Fruit fly (Drosophila melanogaster): ENCODE data around the gene Mob2.
A peak's percentile ranks its signal among the peaks of the same experiment; 100 is the strongest.

The Mob2 gene

dm6 chr3L:11555662-11556460 lies 6.2 kb downstream of the Mob2 start (continued):
- TF ChIP-seq shn (GFP tag; optimal IDR thresholded peaks at IDR 0.05) (peak; percentile 10), scrt (GFP tag; optimal IDR thresholded peaks at IDR 0.05) (peak; percentile 32), TFAM (GFP tag; optimal IDR thresholded peaks at IDR 0.05) (no peak), kah (GFP tag; optimal IDR thresholded peaks at IDR 0.05) (no peak), CG13624 (GFP tag; optimal IDR thresholded peaks at IDR 0.05) (peak; percentile 53), Dfd (GFP tag; optimal IDR thresholded peaks at IDR 0.05) (peak in 1 of 2 experiments; percentile 77), CG11085 (GFP tag; IDR thresholded peaks at IDR 0.05) (no peak), CG18476 (GFP tag; optimal IDR thresholded peaks at IDR 0.05) (peak; percentile 45), stc (GFP tag; IDR thresholded peaks at IDR 0.05) (peak; percentile 77; the same call in 1 of the 2 replicates), slou (GFP tag; optimal IDR thresholded peaks at IDR 0.05) (no peak), dpn (GFP tag; optimal IDR thresholded peaks at IDR 0.05) (peak; percentile 44 to 59), CG9609 (GFP tag; optimal IDR thresholded peaks at IDR 0.05) (no peak), CG3847 (GFP tag; IDR thresholded peaks at IDR 0.05) (peak; percentile 59; the same call in 1 of the 2 replicates), CG8478 (optimal IDR thresholded peaks at IDR 0.05) (no peak), bcd (GFP tag; optimal IDR thresholded peaks at IDR 0.05) (peak; percentile 58), CG7928 (GFP tag; optimal IDR thresholded peaks at IDR 0.05) (no peak), Optix (GFP tag; IDR thresholded peaks at IDR 0.05) (0 out of 3 replicates have a peak, but pooled peaks have one; percentile 40), ash1 (GFP tag; optimal IDR thresholded peaks at IDR 0.05) (no peak), CG32772 (GFP tag; IDR thresholded peaks at IDR 0.05) (peak; percentile 46; the same call in 1 of the 2 replicates), Doc2 (GFP tag; IDR thresholded peaks at IDR 0.05) (no peak), Tbp (GFP tag; optimal IDR thresholded peaks at IDR 0.05) (no peak), ems (GFP tag; optimal IDR thresholded peaks at IDR 0.05) (no peak), zen (tag; optimal IDR thresholded peaks at IDR 0.05) (peak; percentile 57), CG14860 (GFP tag; IDR thresholded peaks at IDR 0.05; ENCODE audit: partially characterized antibody) (no peak), Awh (GFP tag; IDR thresholded peaks at IDR 0.05) (no peak), CG8388 (GFP tag; optimal IDR thresholded peaks at IDR 0.05) (peak; percentile 76), CG15696 (tag; optimal IDR thresholded peaks at IDR 0.05) (peak; percentile 65), twi (tag; optimal IDR thresholded peaks at IDR 0.05) (peak; percentile 54), CkIIα-i1 (GFP tag; IDR thresholded peaks at IDR 0.05) (no peak), CG15514 (GFP tag; optimal IDR thresholded peaks at IDR 0.05) (peak; percentile 9), CG1603 (tag; optimal IDR thresholded peaks at IDR 0.05) (peak; percentile 50), CG11560 (tag; IDR thresholded peaks at IDR 0.05) (no peak), grn (GFP tag; optimal IDR thresholded peaks at IDR 0.05) (no peak), Nf-YA (GFP tag; IDR thresholded peaks at IDR 0.05) (no peak), CG33557 (GFP tag; optimal IDR thresholded peaks at IDR 0.05) (peak; percentile 69), fd64A (GFP tag; optimal IDR thresholded peaks at IDR 0.05) (peak; percentile 20), CG6765 (GFP tag; optimal IDR thresholded peaks at IDR 0.05) (peak; percentile 59), CG12219 (GFP tag; optimal IDR thresholded peaks at IDR 0.05) (no peak), dimm (GFP tag; IDR thresholded peaks at IDR 0.05) (no peak), CG30431 (GFP tag; optimal IDR thresholded peaks at IDR 0.05) (no peak), CG11247 (GFP tag; IDR thresholded peaks at IDR 0.05) (no peak), Stat92E (GFP tag; optimal IDR thresholded peaks at IDR 0.05) (no peak), CG31388 (GFP tag; optimal IDR thresholded peaks at IDR 0.05) (no peak), CG7556 (GFP tag; optimal IDR thresholded peaks at IDR 0.05) (peak; percentile 84), Nf-YB (GFP tag; optimal IDR thresholded peaks at IDR 0.05) (peak; percentile 64), CG10431 (GFP tag; optimal IDR thresholded peaks at IDR 0.05) (peak; percentile 31), CG17359 (tag; optimal IDR thresholded peaks at IDR 0.05) (peak; percentile 82), CG12236 (GFP tag; optimal IDR thresholded peaks at IDR 0.05) (peak; percentile 26), D19B (GFP tag; optimal IDR thresholded peaks at IDR 0.05) (no peak)

Measured in whole organism, embryonic.